Fruit fly (Drosophila melanogaster) S2 (cell line): ENCODE results near the gene CG43293.

ENCODE experiments used
- CG8478 ChIP-seq: fragments of >200 bp; optimal IDR thresholded peaks from 2 replicates; lab custom pipeline; 2018
- CTCF ChIP-seq, 2 experiments: fragments of >200 bp; optimal IDR thresholded peaks; 2 replicates each; lab custom pipeline; 2018

dm6 chr3L:6158530-6158929 is 26.5 kb upstream of the CG43293 start, which contains the start of gene Cpr65Ay:
- no peak for TF ChIP-seq CG8478 (lab: Kevin White, UChicago)
- TF ChIP-seq CTCF (optimal IDR thresholded peaks at IDR 0.05; lab: Kevin White, UChicago) = no peak
